Worm (Caenorhabditis elegans) whole organism, L4 larva: ENCODE measurements around the gene H35N09.2.

ENCODE experiments used
- D1046.2 ChIP-seq: fragments of 200-800 bp; sonication (Bioruptor generic); IDR thresholded peaks from 2 replicates; pipeline ENCODE4 v1.3.6; 2022; ENCODE audit warnings: missing genetic modification characterization, missing compliant biosample characterization
- F10B5.3 ChIP-seq: sonication (generic microtip); optimal IDR thresholded peaks from 2 replicates; lab custom pipeline; 2016; ENCODE audit warnings: mild to moderate bottlenecking, missing genetic modification characterization, missing compliant biosample characterization
- F26F4.8 ChIP-seq: fragments of 200-800 bp; sonication (Bioruptor generic); conservative IDR thresholded peaks from 2 replicates; pipeline ENCODE4 v1.3.6; 2022; ENCODE audit warnings: missing genetic modification characterization, missing compliant biosample characterization
- F37D6.2 ChIP-seq: sonication (generic microtip); optimal IDR thresholded peaks from 2 replicates; lab custom pipeline; 2016; ENCODE audit warnings: mild to moderate bottlenecking, missing genetic modification characterization, missing compliant biosample characterization
- F44E2.7 ChIP-seq: fragments of 200-800 bp; sonication (Bioruptor generic); IDR thresholded peaks from 2 replicates; pipeline ENCODE4 v2.1.2; 2022; ENCODE audit warnings: missing genetic modification characterization, missing compliant biosample characterization
- F49E8.2 ChIP-seq: sonication (generic microtip); optimal IDR thresholded peaks from 2 replicates; lab custom pipeline; 2016; ENCODE audit warnings: missing compliant biosample characterization, mild to moderate bottlenecking, missing genetic modification characterization, borderline replicate concordance
- T26A8.4 ChIP-seq: fragments of 200-800 bp; sonication (Bioruptor generic); IDR thresholded peaks from 2 replicates; pipeline ENCODE4 v1.3.6; 2022; ENCODE audit warnings: missing genetic modification characterization, missing compliant biosample characterization
- Y105C5A.15 ChIP-seq: fragments of 200-800 bp; sonication (Bioruptor generic); IDR thresholded peaks from 2 replicates; pipeline ENCODE4 v1.3.6; 2022; ENCODE audit warnings: missing genetic modification characterization, missing compliant biosample characterization
- Y48G9A.11 ChIP-seq: fragments of 200-800 bp; sonication (Bioruptor generic); IDR thresholded peaks from 2 replicates; pipeline ENCODE4 v1.3.6; 2022; ENCODE audit warnings: missing genetic modification reagents, missing genetic modification characterization, missing compliant biosample characterization
- aha-1 ChIP-seq: fragments of 150-350 bp; peaks from one replicate; lab custom pipeline; 2014; ENCODE audit warnings: missing biosample characterization, missing genetic modification characterization
- aly-2 ChIP-seq: sonication (generic microtip); optimal IDR thresholded peaks from 2 replicates; lab custom pipeline; 2018; ENCODE audit warnings: missing biosample characterization, missing genetic modification characterization
- ceh-32 ChIP-seq: sonication (generic microtip); optimal IDR thresholded peaks from 2 replicates; lab custom pipeline; 2016; ENCODE audit warnings: mild to moderate bottlenecking, missing genetic modification characterization, missing compliant biosample characterization; ENCODE audit not compliant: poor library complexity
- ceh-44 ChIP-seq: fragments of 200-800 bp; sonication (Bioruptor generic); IDR thresholded peaks from 2 replicates; pipeline ENCODE4 v1.3.6; 2022; ENCODE audit warnings: missing genetic modification reagents, missing genetic modification characterization, missing compliant biosample characterization
- ceh-82 ChIP-seq: sonication (generic microtip); optimal IDR thresholded peaks from 2 replicates; lab custom pipeline; 2017; ENCODE audit warnings: missing biosample characterization, missing genetic modification characterization
- ctbp-1 ChIP-seq: fragments of 200-800 bp; sonication (Bioruptor generic); IDR thresholded peaks from 2 replicates; pipeline ENCODE4 v1.3.6; 2022; ENCODE audit warnings: missing genetic modification reagents, missing genetic modification characterization, missing compliant biosample characterization
- daf-19 ChIP-seq: fragments of 200-800 bp; sonication (Bioruptor generic); conservative IDR thresholded peaks from 2 replicates; pipeline ENCODE4 v1.3.6; 2022; ENCODE audit warnings: missing genetic modification characterization, missing compliant biosample characterization
- daf-8 ChIP-seq: fragments of 200-800 bp; sonication (Bioruptor generic); IDR thresholded peaks from 2 replicates; pipeline ENCODE4 v1.3.6; 2022; ENCODE audit warnings: missing genetic modification characterization, missing compliant biosample characterization
- dmd-6 ChIP-seq: fragments of 200-800 bp; sonication (Bioruptor generic); IDR thresholded peaks from 2 replicates; pipeline ENCODE4 v1.3.6; 2022; ENCODE audit warnings: missing genetic modification reagents, missing genetic modification characterization, missing compliant biosample characterization
- dmd-8 ChIP-seq: fragments of 200-800 bp; sonication (Bioruptor generic); IDR thresholded peaks from 2 replicates; pipeline ENCODE4 v1.3.6; 2022; ENCODE audit warnings: missing genetic modification characterization, missing compliant biosample characterization
- dpl-1 ChIP-seq: fragments of 150-350 bp; optimal IDR thresholded peaks from 2 replicates; lab custom pipeline; 2014; ENCODE audit warnings: missing biosample characterization, missing genetic modification reagents, missing genetic modification characterization
- duxl-1 ChIP-seq: sonication (generic microtip); optimal IDR thresholded peaks from 2 replicates; lab custom pipeline; 2016; ENCODE audit warnings: mild to moderate bottlenecking, missing genetic modification characterization, moderate library complexity, missing compliant biosample characterization; ENCODE audit not compliant: poor library complexity
- dve-1 ChIP-seq: sonication (generic microtip); optimal IDR thresholded peaks from 2 replicates; lab custom pipeline; 2017; ENCODE audit warnings: antibody characterized with exemption, mild to moderate bottlenecking, missing genetic modification characterization, missing compliant biosample characterization; ENCODE audit not compliant: insufficient read depth
- egl-43 ChIP-seq: fragments of 200-800 bp; sonication (Bioruptor generic); IDR thresholded peaks from 2 replicates; pipeline ENCODE4 v1.3.6; 2022; ENCODE audit warnings: missing genetic modification reagents, missing genetic modification characterization, missing compliant biosample characterization
- fkh-10 ChIP-seq: fragments of 150-350 bp; optimal IDR thresholded peaks from 2 replicates; lab custom pipeline; 2014; ENCODE audit warnings: missing biosample characterization, missing genetic modification reagents, missing genetic modification characterization
- hlh-30 ChIP-seq: sonication (generic microtip); optimal IDR thresholded peaks from 2 replicates; lab custom pipeline; 2017; ENCODE audit warnings: antibody characterized with exemption, mild to moderate bottlenecking, missing genetic modification characterization, missing compliant biosample characterization; ENCODE audit not compliant: insufficient read depth
- hmg-1.1 ChIP-seq: fragments of 200-800 bp; sonication (Bioruptor generic); IDR thresholded peaks from 2 replicates; pipeline ENCODE4 v1.3.6; 2022; ENCODE audit warnings: missing genetic modification reagents, missing genetic modification characterization, missing compliant biosample characterization
- lin-1 ChIP-seq: fragments of 200-800 bp; sonication (Bioruptor generic); IDR thresholded peaks from 2 replicates; pipeline ENCODE4 v1.3.6; 2022; ENCODE audit warnings: missing genetic modification reagents, missing genetic modification characterization, missing compliant biosample characterization
- lin-13 ChIP-seq: fragments of 150-350 bp; optimal IDR thresholded peaks from 2 replicates; lab custom pipeline; 2014; ENCODE audit warnings: missing biosample characterization, missing genetic modification reagents, missing genetic modification characterization
- lin-15B ChIP-seq: fragments of 150-350 bp; sonication (generic microtip); optimal IDR thresholded peaks from 3 replicates; lab custom pipeline; 2014; ENCODE audit warnings: missing biosample characterization, missing genetic modification characterization
- lin-39 ChIP-seq: fragments of 150-350 bp; optimal IDR thresholded peaks from 2 replicates; lab custom pipeline; 2014; ENCODE audit warnings: missing biosample characterization, missing genetic modification reagents, missing genetic modification characterization
- lir-3 ChIP-seq: sonication (generic microtip); optimal IDR thresholded peaks from 2 replicates; lab custom pipeline; 2016; ENCODE audit warnings: mild to moderate bottlenecking, missing genetic modification characterization, missing compliant biosample characterization
- lsy-2 ChIP-seq, 2 experiments: fragments of 150-350 bp in 1 of 2; sonication (generic microtip) in 1 of 2; optimal IDR thresholded peaks; 2 replicates each; lab custom pipeline; 2014 to 2017; ENCODE audit warnings: missing biosample characterization in 2 of 2, missing genetic modification characterization in 2 of 2
- madf-5 ChIP-seq, 2 experiments: fragments of 200-800 bp; sonication (Bioruptor generic); IDR thresholded peaks; 2 replicates each; pipeline ENCODE4 v1.3.6; 2022; ENCODE audit warnings: missing compliant biosample characterization in 2 of 2, missing genetic modification characterization in 2 of 2
- mdt-29 ChIP-seq: fragments of 200-800 bp; sonication (Bioruptor generic); IDR thresholded peaks from 2 replicates; pipeline ENCODE4 v1.3.6; 2022; ENCODE audit warnings: missing genetic modification reagents, missing genetic modification characterization, missing compliant biosample characterization
- mep-1 ChIP-seq: fragments of 150-350 bp; sonication (generic microtip); optimal IDR thresholded peaks from 3 replicates; lab custom pipeline; 2014; ENCODE audit warnings: missing biosample characterization, missing genetic modification characterization
- nhr-41 ChIP-seq: fragments of 200-800 bp; sonication (Bioruptor generic); IDR thresholded peaks from 2 replicates; pipeline ENCODE4 v1.3.6; 2022; ENCODE audit warnings: missing genetic modification reagents, missing genetic modification characterization, missing compliant biosample characterization
- nhr-6 ChIP-seq: fragments of 150-350 bp; optimal IDR thresholded peaks from 2 replicates; lab custom pipeline; 2014; ENCODE audit warnings: missing biosample characterization, missing genetic modification characterization
- nhr-76 ChIP-seq: fragments of 150-350 bp; optimal IDR thresholded peaks from 2 replicates; lab custom pipeline; 2014; ENCODE audit warnings: missing biosample characterization, missing genetic modification characterization
- pha-4 ChIP-seq, 2 experiments: fragments of 150-350 bp in 1 of 2; fragments of 200-800 bp in 1 of 2; sonication (Bioruptor generic) in 1 of 2; IDR thresholded peaks in 1 of 2; optimal IDR thresholded peaks in 1 of 2; 2 replicates each; pipeline versions ENCODE4 v1.3.6 to Lab custom; 2014 to 2022; ENCODE audit warnings: missing genetic modification characterization in 2 of 2, missing genetic modification reagents in 2 of 2, missing biosample characterization in 1 of 2, missing compliant biosample characterization in 1 of 2
- php-3 ChIP-seq: fragments of 200-800 bp; sonication (Bioruptor generic); IDR thresholded peaks from 2 replicates; pipeline ENCODE4 v1.3.6; 2022; ENCODE audit warnings: missing genetic modification reagents, missing genetic modification characterization, missing compliant biosample characterization
- sdz-12 ChIP-seq: fragments of 200-800 bp; sonication (Bioruptor generic); optimal IDR thresholded peaks from 2 replicates; lab custom pipeline; 2018; ENCODE audit warnings: mild to moderate bottlenecking, missing genetic modification characterization, missing compliant biosample characterization
- set-16 ChIP-seq: fragments of 200-800 bp; sonication (Bioruptor generic); IDR thresholded peaks from 2 replicates; pipeline ENCODE4 v1.3.6; 2022; ENCODE audit warnings: missing genetic modification reagents, missing genetic modification characterization, missing compliant biosample characterization
- skn-1 ChIP-seq: fragments of 150-350 bp; optimal IDR thresholded peaks from 2 replicates; lab custom pipeline; 2014; ENCODE audit warnings: missing biosample characterization, missing genetic modification characterization
- snpc-1.2 ChIP-seq: fragments of 200-800 bp; sonication (Bioruptor generic); IDR thresholded peaks from 2 replicates; pipeline ENCODE4 v1.3.6; 2022; ENCODE audit warnings: missing genetic modification reagents, missing genetic modification characterization, missing compliant biosample characterization
- snpc-4 ChIP-seq: fragments of 150-350 bp; optimal IDR thresholded peaks from 2 replicates; lab custom pipeline; 2014; ENCODE audit warnings: missing biosample characterization, missing genetic modification characterization
- tag-97 ChIP-seq: fragments of 200-800 bp; sonication (Bioruptor generic); IDR thresholded peaks from 2 replicates; pipeline ENCODE4 v1.3.6; 2022; ENCODE audit warnings: missing genetic modification characterization, missing compliant biosample characterization
- unc-130 ChIP-seq: sonication (generic microtip); optimal IDR thresholded peaks from 2 replicates; lab custom pipeline; 2016; ENCODE audit warnings: missing genetic modification reagents, missing genetic modification characterization, missing compliant biosample characterization
- unc-39 ChIP-seq: sonication (generic microtip); optimal IDR thresholded peaks from 2 replicates; lab custom pipeline; 2017; ENCODE audit warnings: missing biosample characterization, missing genetic modification characterization
- zfp-3 ChIP-seq: fragments of 200-800 bp; sonication (Bioruptor generic); conservative IDR thresholded peaks from 2 replicates; pipeline ENCODE4 v1.3.6; 2022; ENCODE audit warnings: missing genetic modification reagents, missing genetic modification characterization, missing compliant biosample characterization
- ztf-11 ChIP-seq: fragments of 150-350 bp; optimal IDR thresholded peaks from 2 replicates; lab custom pipeline; 2014; ENCODE audit warnings: missing biosample characterization, missing genetic modification characterization
- ztf-7 ChIP-seq: fragments of 150-350 bp; optimal IDR thresholded peaks from 2 replicates; lab custom pipeline; 2014; ENCODE audit warnings: missing biosample characterization, missing genetic modification characterization

Gene H35N09.2

ce11 chrX:8608756-8609155 lies 3.9 kb upstream of the H35N09.2 start (continued):
- TF ChIP-seq nhr-41 (no peak; the same call in 1 of the 2 replicates), unc-130 (GFP tag; lab: Kevin White, UChicago) (no peak), hmg-1.1 (peak; percentile 75), lin-15B (no peak), F44E2.7 (no peak), madf-5 (GFP tag; IDR thresholded peaks at IDR 0.05; lab: Robert Waterston, UW) (peak; percentile 44 to 72; a peak in 1 of 4 replicates), snpc-1.2 (GFP tag; lab: Robert Waterston, UW) (peak; percentile 87), pha-4 (GFP tag; IDR thresholded peaks at IDR 0.05; lab: Robert Waterston, UW) (peak; percentile 66; the same call in 1 of the 2 replicates), pha-4 (tag; optimal IDR thresholded peaks at IDR 0.05; lab: Kevin White, UChicago) (no peak), dpl-1 (GFP tag; lab: Kevin White, UChicago) (peak; percentile 36), dve-1 (tag; lab: Kevin White, UChicago) (peak; percentile 49), snpc-4 (tag; lab: Kevin White, UChicago) (no peak), Y48G9A.11 (GFP tag; lab: Robert Waterston, UW) (no peak; the same call in 1 of the 2 replicates), sdz-12 (peak; percentile 12), ceh-82 (tag; lab: Kevin White, UChicago) (no peak), fkh-10 (GFP tag; lab: Kevin White, UChicago) (no peak), nhr-76 (tag; lab: Kevin White, UChicago) (no peak), daf-19 (GFP tag; lab: Robert Waterston, UW) (0 out of 2 replicates have a peak, but pooled peaks have one; percentile 55), php-3 (GFP tag; lab: Robert Waterston, UW) (peak; percentile 71), aly-2 (no peak), lin-39 (no peak), unc-39 (tag; lab: Kevin White, UChicago) (no peak), ctbp-1 (no peak), tag-97 (GFP tag; lab: Robert Waterston, UW) (no peak), egl-43 (GFP tag; lab: Robert Waterston, UW) (no peak; the same call in 1 of the 2 replicates), ztf-7 (tag; lab: Kevin White, UChicago) (no peak), mep-1 (tag; lab: Kevin White, UChicago) (peak; percentile 40), aha-1 (tag; lab: Kevin White, UChicago) (peak; percentile 79), T26A8.4 (peak; percentile 75; the same call in 1 of the 2 replicates), duxl-1 (tag; lab: Kevin White, UChicago) (no peak), lin-13 (GFP tag; lab: Kevin White, UChicago) (peak; percentile 10), mdt-29 (GFP tag; lab: Robert Waterston, UW) (no peak; the same call in 1 of the 2 replicates), D1046.2 (GFP tag; lab: Robert Waterston, UW) (no peak), zfp-3 (GFP tag; lab: Robert Waterston, UW) (peak; percentile 70; the same call in 1 of the 2 replicates), set-16 (no peak), F10B5.3 (tag; lab: Kevin White, UChicago) (no peak), ztf-11 (tag; lab: Kevin White, UChicago) (no peak), daf-8 (no peak), lin-1 (GFP tag; lab: Robert Waterston, UW) (peak; percentile 69; the same call in 1 of the 2 replicates), dmd-8 (peak; percentile 74; the same call in 1 of the 2 replicates), ceh-32 (no peak), nhr-6 (tag; lab: Kevin White, UChicago) (peak; percentile 43), dmd-6 (GFP tag; lab: Robert Waterston, UW) (peak; percentile 64), ceh-44 (peak; percentile 63; the same call in 1 of the 2 replicates), lsy-2 (tag; optimal IDR thresholded peaks at IDR 0.05; lab: Kevin White, UChicago) (no peak), hlh-30 (tag; lab: Kevin White, UChicago) (peak; percentile 57), Y105C5A.15 (GFP tag; lab: Robert Waterston, UW) (peak; percentile 75; the same call in 1 of the 2 replicates), F37D6.2 (tag; lab: Kevin White, UChicago) (peak; percentile 14), skn-1 (tag; lab: Kevin White, UChicago) (no peak), F49E8.2 (tag; lab: Kevin White, UChicago) (no peak), F26F4.8 (GFP tag; lab: Robert Waterston, UW) (peak; percentile 92), lir-3 (tag; lab: Kevin White, UChicago) (peak; percentile 42)
